Worm (Caenorhabditis elegans) whole organism, midembryonic: ENCODE data around the gene srd-4.

Experiments
- T22C8.4 ChIP-seq: fragments of 200-800 bp; sonication (Bioruptor generic); IDR thresholded peaks from 2 replicates; pipeline ENCODE4 v1.3.6; 2022; ENCODE audit warnings: missing genetic modification characterization, missing compliant biosample characterization
- cog-1 ChIP-seq: sonication (generic microtip); optimal IDR thresholded peaks from 2 replicates; lab custom pipeline; 2016; ENCODE audit warnings: missing genetic modification characterization, missing compliant biosample characterization
- flt-1 ChIP-seq: fragments of 200-800 bp; sonication (Bioruptor generic); IDR thresholded peaks from 2 replicates; pipeline ENCODE4 v1.3.6; 2022; ENCODE audit warnings: missing genetic modification characterization, missing compliant biosample characterization
- klf-2 ChIP-seq: fragments of 200-800 bp; sonication (Bioruptor generic); conservative IDR thresholded peaks from 2 replicates; pipeline ENCODE4 v1.3.6; 2022; ENCODE audit warnings: missing genetic modification reagents, missing genetic modification characterization, missing compliant biosample characterization
- med-1 ChIP-seq: sonication (generic microtip); optimal IDR thresholded peaks from 2 replicates; lab custom pipeline; 2017; ENCODE audit warnings: missing genetic modification characterization, mild to moderate bottlenecking, missing compliant biosample characterization, antibody characterized with exemption, missing genetic modification reagents; ENCODE audit not compliant: insufficient read depth
- ref-1 ChIP-seq: fragments of 200-800 bp; sonication (Bioruptor generic); conservative IDR thresholded peaks from 2 replicates; pipeline ENCODE4 v1.3.6; 2022; ENCODE audit warnings: missing genetic modification reagents, missing genetic modification characterization, missing compliant biosample characterization
- tab-1 ChIP-seq: fragments of 200-800 bp; sonication (Bioruptor generic); IDR thresholded peaks from 2 replicates; pipeline ENCODE4 v1.3.6; 2022; ENCODE audit warnings: missing genetic modification characterization, missing compliant biosample characterization
- ztf-23 ChIP-seq: fragments of 200-800 bp; sonication (Bioruptor generic); IDR thresholded peaks from 2 replicates; pipeline ENCODE4 v1.3.6; 2022; ENCODE audit warnings: missing genetic modification reagents, missing genetic modification characterization, missing compliant biosample characterization
- ztf-29 ChIP-seq: fragments of 200-800 bp; sonication (Bioruptor generic); IDR thresholded peaks from 2 replicates; pipeline ENCODE4 v1.3.6; 2022; ENCODE audit warnings: missing genetic modification reagents, missing genetic modification characterization, missing compliant biosample characterization

srd-4 gene

DNA sequence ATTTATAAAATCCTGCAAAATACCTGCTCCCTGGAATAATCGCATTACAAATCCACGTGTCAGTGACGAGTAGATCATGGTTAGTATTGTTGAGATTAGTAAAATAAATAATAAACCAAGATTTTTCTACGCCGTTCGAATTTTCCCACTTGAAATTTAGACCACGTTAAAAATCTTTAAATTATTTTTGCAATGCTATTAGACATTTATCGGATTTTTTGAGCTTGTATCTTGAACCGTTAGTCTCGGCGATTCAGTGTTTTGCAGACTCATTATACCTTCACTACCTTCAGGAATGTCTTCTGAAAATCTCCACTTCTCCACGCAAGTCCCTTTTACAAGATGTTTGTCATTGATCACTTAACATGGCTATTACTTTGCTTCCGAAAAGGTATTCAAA, 22.5 kb upstream of the srd-4 start, which contains the start of gene C27A7.5:
TSS of gene C27A7.5 (minus strand) at position 101 of the 400 bp plus-strand sequence.
- TF ChIP-seq flt-1 (GFP tag; lab: Robert Waterston, UW) (no peak), ztf-29 (GFP tag; lab: Robert Waterston, UW) (no peak), ztf-23 (no peak), cog-1 (tag; lab: Kevin White, UChicago) (no peak), tab-1 (GFP tag; lab: Robert Waterston, UW) (no peak), T22C8.4 (GFP tag; lab: Robert Waterston, UW) (no peak), klf-2 (no peak), med-1 (GFP tag; lab: Kevin White, UChicago) (no peak), ref-1 (no peak)

DNA sequence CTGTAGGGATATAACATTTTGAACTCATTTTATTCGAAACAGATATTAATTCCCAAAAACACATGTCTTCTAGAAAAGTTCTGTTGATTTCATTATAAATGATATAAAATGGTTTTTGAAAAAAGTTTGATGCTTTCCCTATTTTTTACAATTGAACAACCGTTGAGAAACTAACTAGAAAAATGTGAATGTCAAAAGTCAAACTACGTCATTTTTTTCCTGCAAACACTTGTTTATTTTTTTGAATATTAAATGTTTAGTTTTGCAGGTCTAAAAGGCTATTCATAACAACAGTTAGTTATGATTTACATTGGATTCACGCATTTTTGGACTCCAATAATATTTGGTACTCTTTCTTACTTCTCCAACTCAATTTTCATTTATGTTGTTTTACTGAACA, 21.8 kb upstream of the srd-4 start, which contains the start of gene srj-4:
TSS of gene srj-4 (plus strand) at position 301 of the 400 bp plus-strand sequence.
- TF ChIP-seq ztf-29 (GFP tag; lab: Robert Waterston, UW) = no peak
- TF ChIP-seq med-1 (GFP tag; lab: Kevin White, UChicago) = no peak
- no peak for TF ChIP-seq cog-1 (tag; lab: Kevin White, UChicago)
- TF ChIP-seq flt-1 (GFP tag; lab: Robert Waterston, UW) = no peak
- TF ChIP-seq klf-2 = no peak
- no peak for TF ChIP-seq tab-1 (GFP tag; lab: Robert Waterston, UW)
- TF ChIP-seq ztf-23 = no peak
- TF ChIP-seq T22C8.4 (GFP tag; lab: Robert Waterston, UW) = no peak
- TF ChIP-seq ref-1 = no peak

DNA sequence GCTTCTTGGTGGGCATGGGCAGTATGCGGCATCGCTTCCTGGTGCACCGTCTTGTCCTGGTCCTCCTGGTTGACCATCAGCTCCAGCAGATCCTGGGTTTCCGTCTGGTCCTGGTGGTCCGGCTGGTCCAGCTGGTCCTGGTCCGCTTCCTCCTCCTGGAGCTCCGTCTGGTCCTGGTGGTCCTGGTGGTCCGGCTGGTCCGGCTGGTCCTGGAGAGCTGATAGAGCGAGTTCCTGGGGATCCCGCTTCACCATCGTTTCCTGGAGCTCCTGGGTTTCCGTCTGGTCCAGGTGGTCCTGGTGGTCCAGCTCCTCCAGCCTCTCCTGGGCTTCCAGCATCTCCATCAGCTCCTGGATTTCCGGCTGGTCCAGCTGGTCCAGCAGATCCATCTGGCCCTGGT, 17.7 kb upstream of the srd-4 start:
- TF ChIP-seq ref-1 = no peak
- TF ChIP-seq T22C8.4 (GFP tag; lab: Robert Waterston, UW) = no peak
- no peak for TF ChIP-seq klf-2
- no peak for TF ChIP-seq tab-1 (GFP tag; lab: Robert Waterston, UW)
- TF ChIP-seq med-1 (GFP tag; lab: Kevin White, UChicago) = no peak
- TF ChIP-seq ztf-23 = no peak
- no peak for TF ChIP-seq flt-1 (GFP tag; lab: Robert Waterston, UW)

DNA sequence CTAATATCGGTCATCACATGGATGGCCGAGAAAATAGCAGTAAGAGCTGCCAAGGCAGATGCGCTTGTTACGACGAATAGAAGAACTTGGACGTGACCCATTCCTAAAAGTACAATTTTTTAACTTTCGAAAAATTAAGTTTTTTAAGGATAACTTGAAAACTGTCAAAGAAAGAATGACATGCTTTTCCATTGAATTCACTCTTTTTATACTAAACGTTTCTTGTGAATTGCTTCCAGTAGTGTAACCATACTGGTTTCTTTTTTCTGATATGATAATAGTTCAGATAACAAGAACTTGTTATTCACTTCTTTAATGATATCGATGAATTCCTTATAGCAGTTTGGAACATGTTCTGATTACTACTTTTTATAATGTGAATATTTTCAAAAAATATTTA, 17.1 kb upstream of the srd-4 start, which contains the start of gene col-37:
TSS of gene col-37 (minus strand) at position 101 of the 400 bp plus-strand sequence.
- no peak for TF ChIP-seq klf-2
- no peak for TF ChIP-seq flt-1 (GFP tag; lab: Robert Waterston, UW)
- no peak for TF ChIP-seq tab-1 (GFP tag; lab: Robert Waterston, UW)
- no peak for TF ChIP-seq T22C8.4 (GFP tag; lab: Robert Waterston, UW)
- TF ChIP-seq ztf-29 (GFP tag; lab: Robert Waterston, UW) = no peak
- TF ChIP-seq med-1 (GFP tag; lab: Kevin White, UChicago) = no peak
- TF ChIP-seq ztf-23 = no peak

DNA sequence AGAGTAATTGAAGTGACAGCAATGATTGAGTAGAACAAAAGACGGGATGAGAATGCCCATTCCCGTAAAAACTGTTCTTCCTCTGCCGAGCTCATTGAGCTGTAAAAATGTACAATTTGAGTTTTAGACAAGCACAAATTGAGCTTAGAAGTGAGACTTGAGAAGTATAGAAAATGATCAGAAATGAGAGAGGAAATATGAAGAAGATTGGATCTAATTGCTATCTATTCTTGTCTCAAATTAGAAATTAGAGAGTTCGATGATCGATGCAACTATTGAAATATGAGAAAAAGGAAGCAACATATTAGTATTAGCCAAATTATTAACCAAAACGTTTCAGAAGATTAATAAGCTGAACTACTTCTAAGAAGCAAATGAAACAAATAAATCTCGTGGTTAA, 14.6 kb upstream of the srd-4 start, which contains the start of gene ZK863.1:
TSS of gene ZK863.1 (minus strand) at position 101 of the 400 bp plus-strand sequence.
- TF ChIP-seq med-1 (GFP tag; lab: Kevin White, UChicago) (no peak), ref-1 (no peak), cog-1 (tag; lab: Kevin White, UChicago) (no peak), klf-2 (no peak), flt-1 (GFP tag; lab: Robert Waterston, UW) (no peak), ztf-23 (no peak), tab-1 (GFP tag; lab: Robert Waterston, UW) (no peak), T22C8.4 (GFP tag; lab: Robert Waterston, UW) (no peak), ztf-29 (GFP tag; lab: Robert Waterston, UW) (no peak)

DNA sequence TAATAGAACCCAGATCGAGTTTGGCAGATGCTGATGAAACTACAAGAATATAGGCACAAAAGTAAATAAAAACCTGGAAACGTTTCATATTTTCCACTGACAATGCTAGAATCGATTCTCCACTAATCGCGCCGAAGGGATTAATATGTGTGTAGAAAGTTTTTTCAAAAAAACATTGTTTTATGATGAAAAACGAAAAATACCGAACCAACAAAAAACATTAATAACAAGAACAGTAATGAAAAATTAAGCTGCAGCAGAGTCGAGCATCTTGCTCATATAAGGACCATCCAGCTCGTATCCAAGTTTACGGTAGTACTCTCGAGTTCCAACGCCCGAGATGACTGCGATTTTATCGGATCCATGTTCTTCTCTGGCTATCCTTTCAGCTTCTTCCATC, 5.4 kb upstream of the srd-4 start, which contains the start of gene clec-224:
TSS of gene clec-224 (minus strand) at position 101 of the 400 bp plus-strand sequence.
- TF ChIP-seq med-1 (GFP tag; lab: Kevin White, UChicago) = no peak
- TF ChIP-seq ztf-29 (GFP tag; lab: Robert Waterston, UW) = no peak
- TF ChIP-seq ref-1 = no peak
- no peak for TF ChIP-seq flt-1 (GFP tag; lab: Robert Waterston, UW)
- TF ChIP-seq T22C8.4 (GFP tag; lab: Robert Waterston, UW) = no peak
- TF ChIP-seq cog-1 (tag; lab: Kevin White, UChicago) = no peak

DNA sequence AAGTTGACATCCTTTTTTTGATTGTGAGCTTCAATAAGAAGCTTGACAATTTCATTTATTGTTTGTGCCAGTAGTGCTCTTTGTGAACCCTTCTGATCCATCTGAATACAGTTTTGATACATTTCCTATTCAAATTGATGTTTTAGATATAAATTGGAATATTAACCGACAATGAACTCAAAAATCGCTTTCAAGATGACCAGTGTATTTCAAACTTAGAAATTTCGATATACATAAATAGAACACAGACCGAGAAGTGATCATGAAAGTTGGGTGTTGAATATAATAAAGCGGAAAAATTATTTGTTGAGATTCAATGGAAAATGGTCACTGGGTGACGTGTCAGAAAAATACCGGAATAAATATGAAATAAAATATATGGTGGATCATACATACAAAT, 3.4 kb upstream of the srd-4 start, which contains the start of gene elpc-3:
TSS of gene elpc-3 (minus strand) at position 101 of the 400 bp plus-strand sequence.
- TF ChIP-seq cog-1 (tag; lab: Kevin White, UChicago) (no peak), tab-1 (GFP tag; lab: Robert Waterston, UW) (no peak), ref-1 (no peak), ztf-29 (GFP tag; lab: Robert Waterston, UW) (no peak)

DNA sequence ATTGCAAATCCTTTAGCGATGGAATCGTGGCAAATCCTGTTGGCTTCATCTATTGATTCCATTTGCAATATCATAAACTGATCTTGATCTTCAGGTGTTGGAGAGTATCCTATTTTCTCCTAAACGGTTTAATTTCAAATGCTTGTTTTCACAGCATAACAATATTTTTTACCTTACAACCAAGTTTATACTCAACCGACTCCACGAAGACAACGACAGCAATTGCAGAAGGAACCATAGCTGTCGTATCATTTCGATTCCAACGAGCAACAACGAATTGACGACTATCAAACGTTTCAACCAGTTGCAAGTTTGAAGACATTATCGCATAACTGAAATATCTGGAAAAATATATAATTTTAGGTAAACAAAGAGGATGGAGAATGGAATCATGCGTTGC, 895 bp upstream of the srd-4 start, which contains the start of gene usip-1:
TSS of gene usip-1 (minus strand) at position 341 of the 400 bp plus-strand sequence.
- TF ChIP-seq ztf-23 (no peak), tab-1 (GFP tag; lab: Robert Waterston, UW) (no peak), T22C8.4 (GFP tag; lab: Robert Waterston, UW) (no peak)

DNA sequence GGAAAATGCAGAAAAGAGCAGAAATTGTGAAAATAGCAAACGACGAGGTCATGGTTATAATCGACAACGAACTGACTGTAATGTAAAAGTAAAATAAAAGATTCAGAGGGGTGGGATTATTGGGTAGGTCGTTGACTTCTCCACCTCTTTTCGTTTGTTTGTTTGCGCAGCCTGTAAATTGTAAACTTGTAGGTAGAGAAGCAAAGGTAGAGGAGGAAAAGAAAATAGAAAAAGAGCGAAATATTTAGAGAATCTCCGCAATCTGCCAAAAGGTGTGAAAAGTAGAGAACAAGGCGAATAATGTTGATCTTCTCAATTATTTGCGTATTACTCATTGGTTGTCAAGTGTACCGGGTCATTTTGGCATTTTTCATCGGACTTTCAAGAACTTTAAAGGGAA, 2.6 kb downstream of the srd-4 start, which contains the start of gene ZK863.8:
TSS of gene ZK863.8 (minus strand) at position 173 of the 400 bp plus-strand sequence.
- TF ChIP-seq tab-1 (GFP tag; lab: Robert Waterston, UW) (no peak), flt-1 (GFP tag; lab: Robert Waterston, UW) (no peak), klf-2 (no peak), ref-1 (no peak), ztf-23 (no peak), T22C8.4 (GFP tag; lab: Robert Waterston, UW) (no peak), ztf-29 (GFP tag; lab: Robert Waterston, UW) (no peak)

DNA sequence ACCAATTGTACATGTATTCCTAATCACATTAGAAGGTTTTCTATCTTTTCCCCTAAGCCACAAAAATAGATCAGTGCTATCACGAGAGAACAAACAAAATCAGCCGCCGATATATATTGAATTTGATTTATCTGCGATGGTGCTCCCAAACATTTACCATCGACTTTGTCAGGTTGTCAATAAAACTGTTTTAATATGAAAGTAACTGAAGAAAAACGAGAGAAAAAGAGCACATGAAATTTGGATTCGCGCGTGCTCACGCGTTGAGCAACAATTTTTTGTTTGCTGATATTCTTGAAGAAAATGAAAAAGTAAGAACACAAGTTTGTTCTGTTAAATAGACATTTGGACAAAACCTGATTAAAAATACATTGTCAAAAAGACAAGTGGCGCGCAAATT, 4.1 kb downstream of the srd-4 start:
- TF ChIP-seq ztf-23 = no peak
- no peak for TF ChIP-seq flt-1 (GFP tag; lab: Robert Waterston, UW)
- TF ChIP-seq klf-2 = no peak
- no peak for TF ChIP-seq ztf-29 (GFP tag; lab: Robert Waterston, UW)
- no peak for TF ChIP-seq med-1 (GFP tag; lab: Kevin White, UChicago)
- no peak for TF ChIP-seq tab-1 (GFP tag; lab: Robert Waterston, UW)
- TF ChIP-seq T22C8.4 (GFP tag; lab: Robert Waterston, UW) = no peak
- TF ChIP-seq cog-1 (tag; lab: Kevin White, UChicago) = no peak
- no peak for TF ChIP-seq ref-1
